Fruit fly (Drosophila melanogaster) whole organism, embryonic: ENCODE data around the gene Plod.
A peak's percentile ranks its signal among the peaks of the same experiment; 100 is the strongest.

Experiments
- ATbp ChIP-seq: fragments of 200-800 bp; sonication (Bioruptor generic); optimal IDR thresholded peaks from 2 replicates; lab custom pipeline; 2017; ENCODE audit warnings: missing biosample characterization, mild to moderate bottlenecking, missing genetic modification characterization, missing genetic modification reagents
- Ada2b ChIP-seq: fragments of 200-800 bp; sonication (Bioruptor generic); IDR thresholded peaks from 2 replicates; pipeline ENCODE4 v1.3.6; 2022; ENCODE audit warnings: missing biosample characterization, missing genetic modification characterization
- Atf6 ChIP-seq: fragments of 200-800 bp; sonication (Bioruptor generic); IDR thresholded peaks from 2 replicates; pipeline ENCODE4 v1.3.6; 2022; ENCODE audit warnings: missing biosample characterization, missing genetic modification characterization
- Awh ChIP-seq: fragments of 200-800 bp; sonication (Bioruptor generic); IDR thresholded peaks from 2 replicates; pipeline ENCODE4, ENCODE4 v1.3.6; 2022; ENCODE audit warnings: missing biosample characterization, missing genetic modification characterization
- CG10321 ChIP-seq: fragments of 200-800 bp; sonication (Bioruptor generic); IDR thresholded peaks from 2 replicates; pipeline ENCODE4 v1.3.6; 2022; ENCODE audit warnings: missing biosample characterization, missing genetic modification characterization
- CG11085 ChIP-seq: fragments of 200-800 bp; sonication (Bioruptor generic); IDR thresholded peaks from 2 replicates; pipeline ENCODE4 v1.3.6; 2022; ENCODE audit warnings: missing biosample characterization, missing genetic modification characterization
- CG11398 ChIP-seq: fragments of 200-800 bp; sonication (Bioruptor generic); optimal IDR thresholded peaks from 2 replicates; lab custom pipeline; 2016; ENCODE audit warnings: missing biosample characterization, missing genetic modification characterization
- CG12299 ChIP-seq: fragments of 200-800 bp; sonication (Bioruptor generic); optimal IDR thresholded peaks from 2 replicates; lab custom pipeline; 2018; ENCODE audit warnings: missing biosample characterization, mild to moderate bottlenecking, missing genetic modification characterization
- CG12391 ChIP-seq: fragments of 200-800 bp; sonication (Bioruptor generic); optimal IDR thresholded peaks from 3 replicates; lab custom pipeline; 2018; ENCODE audit warnings: missing biosample characterization, mild to moderate bottlenecking, missing genetic modification characterization, moderate library complexity
- CG17186 ChIP-seq: fragments of 200-800 bp; sonication (Bioruptor generic); optimal IDR thresholded peaks from 3 replicates; lab custom pipeline; 2017; ENCODE audit warnings: missing biosample characterization, missing genetic modification reagents, missing genetic modification characterization
- CG17385 ChIP-seq: fragments of 200-800 bp; sonication (Bioruptor generic); optimal IDR thresholded peaks from 3 replicates; lab custom pipeline; 2018; ENCODE audit warnings: missing biosample characterization, mild to moderate bottlenecking, missing genetic modification characterization
- CG31224 ChIP-seq: fragments of 200-800 bp; sonication (Bioruptor generic); IDR thresholded peaks from 2 replicates; pipeline ENCODE4 v1.3.6; 2022; ENCODE audit warnings: missing biosample characterization, missing genetic modification characterization
- CG31365 ChIP-seq: fragments of 200-800 bp; sonication (Bioruptor generic); optimal IDR thresholded peaks from 2 replicates; lab custom pipeline; 2018; ENCODE audit warnings: missing biosample characterization, mild to moderate bottlenecking, missing genetic modification characterization
- CG3163 ChIP-seq: fragments of 200-800 bp; sonication (Bioruptor generic); optimal IDR thresholded peaks from 3 replicates; lab custom pipeline; 2016; ENCODE audit warnings: missing biosample characterization, missing genetic modification characterization
- CG4707 ChIP-seq: fragments of 200-800 bp; sonication (Bioruptor generic); optimal IDR thresholded peaks from 2 replicates; lab custom pipeline; 2018; ENCODE audit warnings: missing biosample characterization, mild to moderate bottlenecking, missing genetic modification characterization, moderate library complexity
- CG5245 ChIP-seq: fragments of 200-800 bp; sonication (Bioruptor generic); optimal IDR thresholded peaks from 3 replicates; lab custom pipeline; 2016; ENCODE audit warnings: missing biosample characterization, missing genetic modification characterization
- CG7745 ChIP-seq: fragments of 200-800 bp; sonication (Bioruptor generic); optimal IDR thresholded peaks from 2 replicates; lab custom pipeline; 2018; ENCODE audit warnings: missing biosample characterization, mild to moderate bottlenecking, missing genetic modification characterization, moderate library complexity
- CG7987 ChIP-seq: fragments of 200-800 bp; sonication (Bioruptor generic); optimal IDR thresholded peaks from 2 replicates; lab custom pipeline; 2018; ENCODE audit warnings: missing biosample characterization, mild to moderate bottlenecking, missing genetic modification characterization, moderate library complexity
- Dad ChIP-seq: fragments of 200-800 bp; sonication (Bioruptor generic); optimal IDR thresholded peaks from 3 replicates; lab custom pipeline; 2016; ENCODE audit warnings: missing biosample characterization, missing genetic modification characterization
- Dip2 ChIP-seq: fragments of 200-800 bp; sonication (Bioruptor generic); IDR thresholded peaks from 2 replicates; pipeline ENCODE4 v1.3.6; 2022; ENCODE audit warnings: missing biosample characterization, missing genetic modification characterization
- HmgZ ChIP-seq: fragments of 200-800 bp; sonication (Bioruptor generic); optimal IDR thresholded peaks from 2 replicates; lab custom pipeline; 2018; ENCODE audit warnings: missing biosample characterization, mild to moderate bottlenecking, missing genetic modification characterization
- Hmr ChIP-seq: fragments of 200-800 bp; sonication (Bioruptor generic); optimal IDR thresholded peaks from 3 replicates; lab custom pipeline; 2017; ENCODE audit warnings: mild to moderate bottlenecking, missing biosample characterization, missing genetic modification reagents, missing genetic modification characterization
- Jarid2 ChIP-seq: fragments of 200-800 bp; sonication (Bioruptor generic); optimal IDR thresholded peaks from 3 replicates; lab custom pipeline; 2017; ENCODE audit warnings: mild to moderate bottlenecking, missing biosample characterization, missing genetic modification reagents, missing genetic modification characterization
- Kr ChIP-seq: fragments of 200-800 bp; sonication (Bioruptor generic); optimal IDR thresholded peaks from 2 replicates; lab custom pipeline; 2017; ENCODE audit warnings: missing biosample characterization, mild to moderate bottlenecking, missing genetic modification characterization
- Myb ChIP-seq: fragments of 200-800 bp; sonication (Bioruptor generic); optimal IDR thresholded peaks from 2 replicates; lab custom pipeline; 2016; ENCODE audit warnings: missing biosample characterization, missing genetic modification characterization
- NFAT ChIP-seq: fragments of 200-800 bp; sonication (Bioruptor generic); IDR thresholded peaks from 2 replicates; pipeline ENCODE4 v1.3.6; 2022; ENCODE audit warnings: missing biosample characterization, missing genetic modification characterization
- Spps ChIP-seq: fragments of 200-800 bp; sonication (Bioruptor generic); optimal IDR thresholded peaks from 2 replicates; lab custom pipeline; 2018; ENCODE audit warnings: missing biosample characterization, mild to moderate bottlenecking, missing genetic modification characterization
- Sry-β ChIP-seq: fragments of 200-800 bp; sonication (Bioruptor generic); optimal IDR thresholded peaks from 2 replicates; lab custom pipeline; 2018; ENCODE audit warnings: missing biosample characterization, mild to moderate bottlenecking, missing genetic modification characterization, moderate library complexity
- Usf ChIP-seq: fragments of 200-800 bp; sonication (Bioruptor generic); optimal IDR thresholded peaks from 2 replicates; lab custom pipeline; 2017; ENCODE audit warnings: missing genotype, missing biosample characterization, missing genetic modification characterization
- al ChIP-seq: fragments of 200-800 bp; sonication (Bioruptor generic); IDR thresholded peaks from 2 replicates; pipeline ENCODE4 v1.3.6; 2022; ENCODE audit warnings: missing biosample characterization, missing genetic modification characterization
- aop ChIP-seq: fragments of 200-800 bp; sonication (Bioruptor generic); IDR thresholded peaks from 2 replicates; pipeline ENCODE4 v1.3.6; 2022; ENCODE audit warnings: missing biosample characterization, missing genetic modification characterization
- chinmo ChIP-seq: fragments of 200-800 bp; sonication (Bioruptor generic); IDR thresholded peaks from 4 replicates; pipeline ENCODE4 v1.3.6; 2022; ENCODE audit warnings: missing biosample characterization, missing genetic modification characterization; ENCODE audit not compliant: partially characterized antibody
- disco-r ChIP-seq: fragments of 200-800 bp; sonication (Bioruptor generic); optimal IDR thresholded peaks from 2 replicates; lab custom pipeline; 2016; ENCODE audit warnings: missing biosample characterization, missing genetic modification characterization
- fd102C ChIP-seq: fragments of 200-800 bp; sonication (Bioruptor generic); optimal IDR thresholded peaks from 2 replicates; lab custom pipeline; 2018; ENCODE audit warnings: missing biosample characterization, mild to moderate bottlenecking, missing genetic modification characterization, moderate library complexity
- her ChIP-seq: fragments of 200-800 bp; sonication (Bioruptor generic); optimal IDR thresholded peaks from 2 replicates; lab custom pipeline; 2016; ENCODE audit warnings: missing biosample characterization, missing genetic modification characterization
- hkb ChIP-seq, 2 experiments: fragments of 200-800 bp in 1 of 2; fragments of >200 bp in 1 of 2; sonication (Bioruptor generic) in 1 of 2; IDR thresholded peaks in 1 of 2; optimal IDR thresholded peaks in 1 of 2; 2 replicates each; pipeline versions ENCODE4 v1.3.6 to Lab custom; 2017 to 2022; ENCODE audit warnings: missing biosample characterization in 1 of 2, missing genetic modification characterization in 1 of 2
- ind ChIP-seq: fragments of 200-800 bp; sonication (Bioruptor generic); optimal IDR thresholded peaks from 3 replicates; lab custom pipeline; 2016; ENCODE audit warnings: missing biosample characterization, missing genetic modification characterization
- insv ChIP-seq, 2 experiments: fragments of 200-800 bp; sonication (Bioruptor generic); optimal IDR thresholded peaks; 3 replicates each; lab custom pipeline; 2016 to 2018; ENCODE audit warnings: missing biosample characterization in 2 of 2, missing genetic modification characterization in 2 of 2
- jumu ChIP-seq: fragments of 200-800 bp; sonication (Bioruptor generic); optimal IDR thresholded peaks from 3 replicates; lab custom pipeline; 2016; ENCODE audit warnings: missing biosample characterization, missing genetic modification characterization
- kay ChIP-seq: fragments of 200-800 bp; sonication (Bioruptor generic); optimal IDR thresholded peaks from 2 replicates; lab custom pipeline; 2016; ENCODE audit warnings: missing biosample characterization, missing genetic modification characterization
- lmd ChIP-seq: fragments of 200-800 bp; sonication (Bioruptor generic); IDR thresholded peaks from 2 replicates; pipeline ENCODE4 v1.3.6; 2022; ENCODE audit warnings: missing biosample characterization, missing genetic modification characterization
- pb ChIP-seq: fragments of 200-800 bp; sonication (Bioruptor generic); optimal IDR thresholded peaks from 3 replicates; lab custom pipeline; 2016; ENCODE audit warnings: missing biosample characterization, missing genetic modification characterization
- peb ChIP-seq: fragments of 200-800 bp; sonication (Bioruptor generic); IDR thresholded peaks from 2 replicates; pipeline ENCODE4 v1.3.6; 2022; ENCODE audit warnings: missing biosample characterization, missing genetic modification characterization
- prd ChIP-seq, 3 experiments: fragments of >200 bp in 2 of 3; fragments of 200-800 bp in 1 of 3; sonication (Bioruptor generic) in 1 of 3; optimal IDR thresholded peaks in 2 of 3; IDR thresholded peaks in 1 of 3; 2 replicates in 2 of 3; 3 replicates in 1 of 3; pipeline versions ENCODE4 v1.3.6 to Lab custom; 2017 to 2022; ENCODE audit warnings: missing biosample characterization in 1 of 3, missing genetic modification characterization in 1 of 3
- pros ChIP-seq: fragments of 200-800 bp; sonication (Bioruptor generic); optimal IDR thresholded peaks from 3 replicates; lab custom pipeline; 2019; ENCODE audit warnings: missing biosample characterization, mild to moderate bottlenecking, missing genetic modification characterization, moderate library complexity
- slp2 ChIP-seq: fragments of 200-800 bp; sonication (Bioruptor generic); optimal IDR thresholded peaks from 2 replicates; lab custom pipeline; 2016; ENCODE audit warnings: missing biosample characterization, missing genetic modification characterization
- sna ChIP-seq: fragments of 200-800 bp; sonication (Bioruptor generic); IDR thresholded peaks from 2 replicates; pipeline ENCODE4 v1.3.6; 2022; ENCODE audit warnings: missing biosample characterization, missing genetic modification characterization; ENCODE audit not compliant: partially characterized antibody
- sqz ChIP-seq: fragments of 200-800 bp; sonication (Bioruptor generic); optimal IDR thresholded peaks from 3 replicates; lab custom pipeline; 2018; ENCODE audit warnings: missing biosample characterization, mild to moderate bottlenecking, missing genetic modification characterization
- tx ChIP-seq: fragments of 200-800 bp; sonication (Bioruptor generic); optimal IDR thresholded peaks from 2 replicates; lab custom pipeline; 2016; ENCODE audit warnings: missing biosample characterization, missing genetic modification characterization

The Plod gene

dm6 chr3L:11197291-11198021 lies 8.4 kb downstream of the Plod start, which contains the start of gene GlcAT-P (continued):
- TF ChIP-seq slp2 (GFP tag; lab: Kevin White, UChicago) (no peak), aop (GFP tag; lab: Robert Waterston, UW) (no peak), CG31224 (GFP tag; lab: Robert Waterston, UW) (no peak), CG10321 (no peak), kay (GFP tag; lab: Kevin White, UChicago) (peak; percentile 24), Dip2 (GFP tag; lab: Robert Waterston, UW) (no peak), Ada2b (GFP tag; lab: Robert Waterston, UW) (peak; percentile 65), chinmo (GFP tag; lab: Robert Waterston, UW) (no peak), Sry-β (GFP tag; lab: Kevin White, UChicago) (no peak), pros (GFP tag; lab: Kevin White, UChicago) (no peak), Hmr (peak; percentile 76), tx (no peak), Atf6 (GFP tag; lab: Robert Waterston, UW) (peak; percentile 76; the same call in 1 of the 2 replicates), CG12391 (tag; lab: Kevin White, UChicago) (peak; percentile 89), CG31365 (tag; lab: Kevin White, UChicago) (no peak), sna (GFP tag; lab: Robert Waterston, UW) (no peak), al (GFP tag; lab: Robert Waterston, UW) (peak; percentile 61), CG7745 (tag; lab: Kevin White, UChicago) (no peak), Spps (tag; lab: Kevin White, UChicago) (no peak), Myb (GFP tag; lab: Kevin White, UChicago) (no peak), CG12299 (tag; lab: Kevin White, UChicago) (peak; percentile 52), insv (GFP tag; optimal IDR thresholded peaks at IDR 0.05; lab: Kevin White, UChicago) (no peak), sqz (peak; percentile 71), fd102C (GFP tag; lab: Kevin White, UChicago) (no peak), her (GFP tag; lab: Kevin White, UChicago) (no peak), disco-r (no peak), CG5245 (GFP tag; lab: Kevin White, UChicago) (no peak), CG11398 (GFP tag; lab: Kevin White, UChicago) (no peak), Jarid2 (peak; percentile 74), Usf (no peak), ATbp (GFP tag; lab: Kevin White, UChicago) (peak; percentile 31), CG4707 (GFP tag; lab: Kevin White, UChicago) (no peak), NFAT (no peak), Dad (GFP tag; lab: Kevin White, UChicago) (no peak), CG7987 (GFP tag; lab: Kevin White, UChicago) (no peak), Kr (GFP tag; lab: Kevin White, UChicago) (no peak), lmd (GFP tag; lab: Robert Waterston, UW) (peak; percentile 53; the same call in 1 of the 2 replicates), ind (peak; percentile 39), pb (GFP tag; lab: Kevin White, UChicago) (no peak), prd (optimal IDR thresholded peaks at IDR 0.05; lab: Kevin White, UChicago) (no peak), prd (GFP tag; IDR thresholded peaks at IDR 0.05; lab: Robert Waterston, UW) (peak; percentile 63), CG3163 (GFP tag; lab: Kevin White, UChicago) (no peak), hkb (optimal IDR thresholded peaks at IDR 0.05; lab: Kevin White, UChicago) (no peak), hkb (GFP tag; IDR thresholded peaks at IDR 0.05; lab: Robert Waterston, UW) (peak; percentile 42; the same call in 1 of the 2 replicates), CG11085 (GFP tag; lab: Robert Waterston, UW) (0 out of 2 replicates have a peak, but pooled peaks have one; percentile 36), jumu (GFP tag; lab: Kevin White, UChicago) (no peak), Awh (GFP tag; lab: Robert Waterston, UW) (0 out of 2 replicates have a peak, but pooled peaks have one; percentile 51), HmgZ (tag; lab: Kevin White, UChicago) (peak; percentile 22), CG17186 (GFP tag; lab: Kevin White, UChicago) (no peak), CG17385 (GFP tag; lab: Kevin White, UChicago) (peak; percentile 71), peb (no peak; the same call in 1 of the 2 replicates)
